Worm (Caenorhabditis elegans) whole organism, L3 larva: ENCODE data around the gene daf-31.

Experiments used
- aly-2 ChIP-seq: fragments of 150-350 bp; optimal IDR thresholded peaks from 2 replicates; lab custom pipeline; 2014; ENCODE audit warnings: missing biosample characterization, missing genetic modification characterization
- mml-1 ChIP-seq: fragments of 150-350 bp; sonication (generic microtip); optimal IDR thresholded peaks from 3 replicates; lab custom pipeline; 2014; ENCODE audit warnings: missing biosample characterization, missing genetic modification characterization
- nhr-237 ChIP-seq: fragments of 150-350 bp; optimal IDR thresholded peaks from 2 replicates; lab custom pipeline; 2014; ENCODE audit warnings: missing biosample characterization, missing genetic modification characterization
- snpc-4 ChIP-seq: fragments of 150-350 bp; optimal IDR thresholded peaks from 2 replicates; lab custom pipeline; 2014; ENCODE audit warnings: missing biosample characterization, missing genetic modification characterization

DNA sequence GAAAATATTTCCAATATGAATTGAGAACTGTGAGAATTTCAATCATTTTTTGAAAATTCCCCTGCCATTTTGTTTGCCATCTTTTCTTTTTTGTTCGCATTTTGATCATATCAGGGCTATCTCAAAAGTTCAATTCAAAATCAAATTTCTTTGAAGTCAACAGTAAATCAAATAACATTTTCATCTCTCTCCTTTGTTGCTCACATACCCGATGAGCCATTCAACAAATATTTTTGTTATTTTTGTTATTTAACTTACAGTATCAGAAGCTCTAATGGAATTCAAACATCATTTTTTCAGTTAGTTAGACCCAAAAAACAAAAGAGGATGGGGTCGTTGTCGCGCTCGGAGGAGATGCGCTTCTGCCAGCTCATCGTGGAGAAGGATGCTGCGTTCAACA is 13.6 kb downstream of the daf-31 start, which contains the start of gene vha-5:
- TF ChIP-seq aly-2 (tag; lab: Kevin White, UChicago): no peak
- no peak for TF ChIP-seq nhr-237
- no peak for TF ChIP-seq snpc-4 (tag; lab: Kevin White, UChicago)
- TF ChIP-seq mml-1 (tag; lab: Kevin White, UChicago): no peak
